Worm (Caenorhabditis elegans) whole organism, L4/young adult: ENCODE data around the gene K10G6.5.

Experiments
- dao-5 ChIP-seq: sonication (generic microtip); optimal IDR thresholded peaks from 2 replicates; lab custom pipeline; 2016; ENCODE audit warnings: missing genotype, missing genetic modification characterization, moderate library complexity, missing compliant biosample characterization
- him-1 ChIP-seq: sonication (generic microtip); optimal IDR thresholded peaks from 2 replicates; lab custom pipeline; 2016; ENCODE audit warnings: missing genotype, missing genetic modification reagents, missing genetic modification characterization, missing compliant biosample characterization

ce11 chrII:3982313-3982712 is 4.7 kb upstream of the K10G6.5 start, which contains the start of gene lin-31:
- TF ChIP-seq him-1 (tag; lab: Kevin White, UChicago) (no peak), dao-5 (tag; lab: Kevin White, UChicago) (no peak)
